Worm (Caenorhabditis elegans) whole organism, midembryonic: ENCODE results near the gene che-2.

Experiments used
- T22C8.4 ChIP-seq: fragments of 200-800 bp; sonication (Bioruptor generic); IDR thresholded peaks from 2 replicates; pipeline ENCODE4 v1.3.6; 2022; ENCODE audit warnings: missing genetic modification characterization, missing compliant biosample characterization
- flt-1 ChIP-seq: fragments of 200-800 bp; sonication (Bioruptor generic); IDR thresholded peaks from 2 replicates; pipeline ENCODE4 v1.3.6; 2022; ENCODE audit warnings: missing genetic modification characterization, missing compliant biosample characterization
- med-1 ChIP-seq: sonication (generic microtip); optimal IDR thresholded peaks from 2 replicates; lab custom pipeline; 2017; ENCODE audit warnings: missing genetic modification characterization, mild to moderate bottlenecking, missing compliant biosample characterization, antibody characterized with exemption, missing genetic modification reagents; ENCODE audit not compliant: insufficient read depth
- ref-1 ChIP-seq: fragments of 200-800 bp; sonication (Bioruptor generic); conservative IDR thresholded peaks from 2 replicates; pipeline ENCODE4 v1.3.6; 2022; ENCODE audit warnings: missing genetic modification reagents, missing genetic modification characterization, missing compliant biosample characterization
- ztf-23 ChIP-seq: fragments of 200-800 bp; sonication (Bioruptor generic); IDR thresholded peaks from 2 replicates; pipeline ENCODE4 v1.3.6; 2022; ENCODE audit warnings: missing genetic modification reagents, missing genetic modification characterization, missing compliant biosample characterization
- ztf-29 ChIP-seq: fragments of 200-800 bp; sonication (Bioruptor generic); IDR thresholded peaks from 2 replicates; pipeline ENCODE4 v1.3.6; 2022; ENCODE audit warnings: missing genetic modification reagents, missing genetic modification characterization, missing compliant biosample characterization

DNA sequence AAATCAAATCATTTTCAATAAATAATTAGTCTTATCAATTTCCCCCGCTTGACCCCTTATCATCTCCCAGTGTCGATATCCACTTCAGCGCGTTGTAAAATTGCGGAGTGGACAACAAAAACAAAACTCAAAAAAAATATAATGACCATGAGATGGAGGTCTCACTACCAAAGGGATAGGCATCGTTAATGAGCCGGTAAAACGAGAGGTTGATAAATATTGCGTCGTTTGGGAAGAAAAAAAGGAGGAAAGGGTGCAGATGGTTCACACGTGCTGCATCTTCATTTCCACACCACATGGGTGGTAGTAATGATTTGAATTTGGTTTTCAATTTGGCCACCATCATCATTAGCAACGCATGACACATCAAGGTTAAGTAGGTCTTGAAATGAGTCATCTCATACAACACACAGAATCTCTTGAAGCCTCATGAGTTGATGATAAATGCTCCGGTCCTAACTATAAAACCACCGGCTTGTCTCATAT, 13.9 kb upstream of the che-2 start:
- TF ChIP-seq ztf-29 (GFP tag; lab: Robert Waterston, UW) (no peak), T22C8.4 (GFP tag; lab: Robert Waterston, UW) (no peak), ztf-23 (GFP tag; lab: Robert Waterston, UW) (no peak), ref-1 (GFP tag; lab: Robert Waterston, UW) (no peak), flt-1 (no peak), med-1 (GFP tag; lab: Kevin White, UChicago) (no peak)
